Fruit fly (Drosophila melanogaster) whole organism, embryonic: ENCODE measurements around the gene mts.

Experiments
- CG1024 ChIP-seq: fragments of 200-800 bp; sonication (Bioruptor generic); IDR thresholded peaks from 2 replicates; pipeline ENCODE4 v1.3.6; 2022; ENCODE audit warnings: missing biosample characterization, missing genetic modification characterization
- CG10274 ChIP-seq: fragments of 200-800 bp; sonication (Bioruptor generic); optimal IDR thresholded peaks from 3 replicates; lab custom pipeline; 2017; ENCODE audit warnings: missing biosample characterization, mild to moderate bottlenecking, missing genetic modification characterization
- CG11696 ChIP-seq: fragments of 200-800 bp; sonication (Bioruptor generic); IDR thresholded peaks from 2 replicates; pipeline ENCODE4 v1.3.6; 2022; ENCODE audit warnings: missing biosample characterization, missing genetic modification characterization
- CG12659 ChIP-seq: fragments of 200-800 bp; sonication (Bioruptor generic); optimal IDR thresholded peaks from 3 replicates; lab custom pipeline; 2017; ENCODE audit warnings: mild to moderate bottlenecking, missing biosample characterization, missing genetic modification reagents, missing genetic modification characterization
- CG13894 ChIP-seq: fragments of 200-800 bp; sonication (Bioruptor generic); optimal IDR thresholded peaks from 3 replicates; lab custom pipeline; 2018; ENCODE audit warnings: missing biosample characterization, mild to moderate bottlenecking, missing genetic modification characterization, moderate library complexity
- CG15011 ChIP-seq: fragments of 200-800 bp; sonication (Bioruptor generic); optimal IDR thresholded peaks from 3 replicates; lab custom pipeline; 2018; ENCODE audit warnings: missing biosample characterization, mild to moderate bottlenecking, missing genetic modification characterization
- CG15073 ChIP-seq: fragments of 200-800 bp; sonication (Bioruptor generic); optimal IDR thresholded peaks from 2 replicates; lab custom pipeline; 2016; ENCODE audit warnings: missing biosample characterization, missing genetic modification characterization
- CG17359 ChIP-seq: fragments of 200-800 bp; sonication (Bioruptor generic); optimal IDR thresholded peaks from 3 replicates; lab custom pipeline; 2018; ENCODE audit warnings: missing biosample characterization, mild to moderate bottlenecking, missing genetic modification characterization, moderate library complexity
- CG17385 ChIP-seq: fragments of 200-800 bp; sonication (Bioruptor generic); optimal IDR thresholded peaks from 3 replicates; lab custom pipeline; 2018; ENCODE audit warnings: missing biosample characterization, mild to moderate bottlenecking, missing genetic modification characterization
- CG2678 ChIP-seq: fragments of 200-800 bp; sonication (Bioruptor generic); optimal IDR thresholded peaks from 3 replicates; lab custom pipeline; 2019; ENCODE audit warnings: missing biosample characterization, mild to moderate bottlenecking, missing genetic modification characterization, moderate library complexity
- CG30020 ChIP-seq: fragments of 200-800 bp; optimal IDR thresholded peaks from 2 replicates; lab custom pipeline; 2019; ENCODE audit warnings: missing biosample characterization, mild to moderate bottlenecking, missing genetic modification characterization, moderate library complexity
- CG3281 ChIP-seq: fragments of 200-800 bp; sonication (Bioruptor generic); optimal IDR thresholded peaks from 3 replicates; lab custom pipeline; 2017; ENCODE audit warnings: missing biosample characterization, mild to moderate bottlenecking, missing genetic modification characterization
- CG3995 ChIP-seq: fragments of 200-800 bp; sonication (Bioruptor generic); optimal IDR thresholded peaks from 3 replicates; lab custom pipeline; 2016; ENCODE audit warnings: missing biosample characterization, missing genetic modification characterization
- CG4707 ChIP-seq: fragments of 200-800 bp; sonication (Bioruptor generic); optimal IDR thresholded peaks from 2 replicates; lab custom pipeline; 2018; ENCODE audit warnings: missing biosample characterization, mild to moderate bottlenecking, missing genetic modification characterization, moderate library complexity
- CG5953 ChIP-seq: fragments of 200-800 bp; sonication (Bioruptor generic); IDR thresholded peaks from 2 replicates; pipeline ENCODE4 v1.3.6; 2022; ENCODE audit warnings: missing biosample characterization, missing genetic modification characterization
- CG6272 ChIP-seq: fragments of 200-800 bp; sonication (Bioruptor generic); IDR thresholded peaks from 2 replicates; pipeline ENCODE4 v1.3.6; 2022; ENCODE audit warnings: missing biosample characterization, missing genetic modification characterization
- CG6791 ChIP-seq: fragments of 200-800 bp; sonication (Bioruptor generic); IDR thresholded peaks from 3 replicates; pipeline ENCODE4 v1.3.6; 2022; ENCODE audit warnings: missing biosample characterization, missing genetic modification characterization; ENCODE audit not compliant: partially characterized antibody
- CG7357 ChIP-seq: fragments of 200-800 bp; sonication (Bioruptor generic); IDR thresholded peaks from 3 replicates; pipeline ENCODE4 v1.3.6; 2022; ENCODE audit warnings: missing biosample characterization, missing genetic modification characterization
- CG7987 ChIP-seq: fragments of 200-800 bp; sonication (Bioruptor generic); optimal IDR thresholded peaks from 2 replicates; lab custom pipeline; 2018; ENCODE audit warnings: missing biosample characterization, mild to moderate bottlenecking, missing genetic modification characterization, moderate library complexity
- CG8478 ChIP-seq: fragments of >200 bp; optimal IDR thresholded peaks from 2 replicates; lab custom pipeline; 2018
- CG9817 ChIP-seq: fragments of 200-800 bp; sonication (Bioruptor generic); optimal IDR thresholded peaks from 2 replicates; lab custom pipeline; 2018; ENCODE audit warnings: missing biosample characterization, mild to moderate bottlenecking, missing genetic modification characterization, moderate library complexity
- Chrac-16 ChIP-seq: fragments of 200-800 bp; sonication (Bioruptor generic); optimal IDR thresholded peaks from 3 replicates; lab custom pipeline; 2016; ENCODE audit warnings: missing biosample characterization, missing genetic modification characterization
- HLH3B ChIP-seq: fragments of 200-800 bp; sonication (Bioruptor generic); IDR thresholded peaks from 2 replicates; pipeline ENCODE4 v1.3.6; 2022; ENCODE audit warnings: missing biosample characterization, missing genetic modification characterization
- HmgD ChIP-seq: fragments of 200-800 bp; sonication (Bioruptor generic); optimal IDR thresholded peaks from 3 replicates; lab custom pipeline; 2016; ENCODE audit warnings: missing biosample characterization, missing genetic modification characterization
- Kr ChIP-seq: fragments of 200-800 bp; sonication (Bioruptor generic); optimal IDR thresholded peaks from 2 replicates; lab custom pipeline; 2017; ENCODE audit warnings: missing biosample characterization, mild to moderate bottlenecking, missing genetic modification characterization
- Rfx ChIP-seq: fragments of 200-800 bp; sonication (Bioruptor generic); IDR thresholded peaks from 2 replicates; pipeline ENCODE4 v1.3.6; 2022; ENCODE audit warnings: missing biosample characterization, missing genetic modification characterization
- Six4 ChIP-seq: fragments of 200-800 bp; sonication (Bioruptor generic); optimal IDR thresholded peaks from 2 replicates; lab custom pipeline; 2016; ENCODE audit warnings: missing biosample characterization, missing genetic modification characterization
- TFAM ChIP-seq: fragments of 200-800 bp; sonication (Bioruptor generic); optimal IDR thresholded peaks from 2 replicates; lab custom pipeline; 2017; ENCODE audit warnings: missing biosample characterization, missing genetic modification characterization, inconsistent platforms
- Taf1 ChIP-seq: fragments of 200-800 bp; sonication (Bioruptor generic); IDR thresholded peaks from 2 replicates; pipeline ENCODE4 v1.3.6; 2022; ENCODE audit warnings: missing biosample characterization, missing genetic modification characterization
- az2 ChIP-seq: fragments of 200-800 bp; sonication (Bioruptor generic); optimal IDR thresholded peaks from 3 replicates; lab custom pipeline; 2016; ENCODE audit warnings: missing biosample characterization, missing genetic modification characterization
- cg ChIP-seq: fragments of 200-800 bp; sonication (Bioruptor generic); optimal IDR thresholded peaks from 3 replicates; lab custom pipeline; 2019; ENCODE audit warnings: missing biosample characterization, mild to moderate bottlenecking, missing genetic modification characterization, moderate library complexity
- crol ChIP-seq: fragments of 200-800 bp; sonication (Bioruptor generic); IDR thresholded peaks from 2 replicates; pipeline ENCODE4 v1.3.6; 2022; ENCODE audit warnings: missing biosample characterization, missing genetic modification characterization
- cwo ChIP-seq: fragments of 200-800 bp; sonication (Bioruptor generic); optimal IDR thresholded peaks from 3 replicates; lab custom pipeline; 2017; ENCODE audit warnings: missing biosample characterization, missing genetic modification characterization, mild to moderate bottlenecking, moderate library complexity, missing genetic modification reagents
- fd64A ChIP-seq: fragments of 200-800 bp; sonication (Bioruptor generic); optimal IDR thresholded peaks from 3 replicates; lab custom pipeline; 2018; ENCODE audit warnings: missing biosample characterization, mild to moderate bottlenecking, missing genetic modification characterization
- gem ChIP-seq: fragments of 200-800 bp; sonication (Bioruptor generic); optimal IDR thresholded peaks from 2 replicates; lab custom pipeline; 2019; ENCODE audit warnings: missing biosample characterization, mild to moderate bottlenecking, missing genetic modification characterization, moderate library complexity
- kay ChIP-seq: fragments of 200-800 bp; sonication (Bioruptor generic); optimal IDR thresholded peaks from 2 replicates; lab custom pipeline; 2016; ENCODE audit warnings: missing biosample characterization, missing genetic modification characterization
- lmd ChIP-seq: fragments of 200-800 bp; sonication (Bioruptor generic); IDR thresholded peaks from 2 replicates; pipeline ENCODE4 v1.3.6; 2022; ENCODE audit warnings: missing biosample characterization, missing genetic modification characterization
- lola ChIP-seq, 3 experiments: fragments of >200 bp in 2 of 3; fragments of 200-800 bp in 1 of 3; sonication (Bioruptor generic) in 1 of 3; optimal IDR thresholded peaks; 2 replicates each; lab custom pipeline; 2017 to 2019; ENCODE audit warnings: missing biosample characterization in 3 of 3, missing genetic modification characterization in 3 of 3, mild to moderate bottlenecking in 1 of 3, moderate library complexity in 1 of 3
- mld ChIP-seq: fragments of 200-800 bp; sonication (Bioruptor generic); IDR thresholded peaks from 3 replicates; pipeline ENCODE4 v1.3.6; 2022; ENCODE audit warnings: missing biosample characterization, missing genetic modification characterization; ENCODE audit not compliant: partially characterized antibody
- nmo ChIP-seq: fragments of 200-800 bp; sonication (Bioruptor generic); optimal IDR thresholded peaks from 2 replicates; lab custom pipeline; 2018; ENCODE audit warnings: missing biosample characterization, mild to moderate bottlenecking, missing genetic modification characterization, moderate library complexity
- nom ChIP-seq: fragments of 200-800 bp; sonication (Bioruptor generic); optimal IDR thresholded peaks from 2 replicates; lab custom pipeline; 2017; ENCODE audit warnings: missing biosample characterization, missing genetic modification characterization, mild to moderate bottlenecking, moderate library complexity, missing genetic modification reagents
- odd ChIP-seq: fragments of 200-800 bp; sonication (Bioruptor generic); optimal IDR thresholded peaks from 2 replicates; lab custom pipeline; 2017; ENCODE audit warnings: missing biosample characterization, mild to moderate bottlenecking, missing genetic modification characterization
- onecut ChIP-seq: fragments of 200-800 bp; sonication (Bioruptor generic); IDR thresholded peaks from 2 replicates; pipeline ENCODE4 v1.3.6; 2022; ENCODE audit warnings: missing biosample characterization, missing genetic modification characterization
- pzg ChIP-seq: fragments of 200-800 bp; sonication (Bioruptor generic); optimal IDR thresholded peaks from 3 replicates; lab custom pipeline; 2018; ENCODE audit warnings: missing biosample characterization, mild to moderate bottlenecking, missing genetic modification characterization, moderate library complexity
- sd ChIP-seq: fragments of 200-800 bp; sonication (Bioruptor generic); optimal IDR thresholded peaks from 3 replicates; lab custom pipeline; 2018; ENCODE audit warnings: missing biosample characterization, mild to moderate bottlenecking, missing genetic modification characterization, moderate library complexity
- sisA ChIP-seq: fragments of 200-800 bp; sonication (Bioruptor generic); IDR thresholded peaks from 2 replicates; pipeline ENCODE4 v1.3.6; 2022; ENCODE audit warnings: missing biosample characterization, missing genetic modification characterization
- slbo ChIP-seq: fragments of 200-800 bp; sonication (Bioruptor generic); IDR thresholded peaks from 2 replicates; pipeline ENCODE4 v1.3.6; 2022; ENCODE audit warnings: missing biosample characterization, missing genetic modification characterization
- slp2 ChIP-seq: fragments of 200-800 bp; sonication (Bioruptor generic); optimal IDR thresholded peaks from 2 replicates; lab custom pipeline; 2016; ENCODE audit warnings: missing biosample characterization, missing genetic modification characterization
- trem ChIP-seq: fragments of 200-800 bp; optimal IDR thresholded peaks from 3 replicates; lab custom pipeline; 2019; ENCODE audit warnings: missing biosample characterization, mild to moderate bottlenecking, missing genetic modification characterization, moderate library complexity
- vnd ChIP-seq: fragments of 200-800 bp; sonication (Bioruptor generic); IDR thresholded peaks from 3 replicates; pipeline ENCODE4 v1.3.6; 2022; ENCODE audit warnings: missing biosample characterization, missing genetic modification characterization; ENCODE audit not compliant: partially characterized antibody
- wor ChIP-seq: fragments of 200-800 bp; sonication (Bioruptor generic); IDR thresholded peaks from 2 replicates; pipeline ENCODE4 v1.3.6; 2022; ENCODE audit warnings: missing biosample characterization, missing genetic modification characterization
- zfh2 ChIP-seq: fragments of 200-800 bp; sonication (Bioruptor generic); optimal IDR thresholded peaks from 2 replicates; lab custom pipeline; 2016; ENCODE audit warnings: missing biosample characterization, missing genetic modification characterization

mts gene

DNA sequence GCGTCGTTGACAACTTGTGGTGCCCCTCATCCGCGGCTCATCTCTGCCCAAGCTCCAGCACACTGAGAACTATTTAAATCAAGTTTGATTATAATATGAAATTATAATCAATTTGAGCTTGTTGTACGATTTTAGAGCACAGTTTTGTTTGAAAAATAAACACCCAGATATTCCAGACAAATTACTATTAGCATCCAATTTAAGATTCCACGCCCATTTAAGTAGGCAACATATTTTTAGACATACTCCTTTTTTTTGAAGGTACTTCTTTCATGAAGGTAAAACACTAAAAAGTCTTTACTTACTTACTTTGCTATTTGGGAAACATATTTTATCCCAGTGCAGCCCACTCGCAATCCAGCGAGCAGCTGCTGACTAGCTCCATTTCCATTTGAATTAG is 10.6 kb downstream of the mts start (continued):
- TF ChIP-seq vnd (GFP tag; lab: Robert Waterston, UW) (no peak), mld (GFP tag; lab: Robert Waterston, UW) (no peak), lmd (GFP tag; lab: Robert Waterston, UW) (peak; percentile 34; the same call in 1 of the 2 replicates), crol (GFP tag; lab: Robert Waterston, UW) (no peak), CG9817 (no peak), fd64A (no peak), az2 (GFP tag; lab: Kevin White, UChicago) (no peak), CG10274 (GFP tag; lab: Kevin White, UChicago) (no peak), CG5953 (GFP tag; lab: Robert Waterston, UW) (no peak), CG15011 (GFP tag; lab: Kevin White, UChicago) (no peak), trem (tag; lab: Kevin White, UChicago) (no peak), CG3995 (GFP tag; lab: Kevin White, UChicago) (no peak), CG12659 (GFP tag; lab: Kevin White, UChicago) (peak; percentile 15), CG7987 (GFP tag; lab: Kevin White, UChicago) (no peak), Rfx (GFP tag; lab: Robert Waterston, UW) (no peak), lola (GFP tag; optimal IDR thresholded peaks at IDR 0.05; lab: Kevin White, UChicago) (no peak), CG13894 (tag; lab: Kevin White, UChicago) (no peak), pzg (no peak), CG17385 (GFP tag; lab: Kevin White, UChicago) (peak; percentile 9), CG6272 (GFP tag; lab: Robert Waterston, UW) (no peak), CG7357 (no peak), onecut (no peak), cg (GFP tag; lab: Kevin White, UChicago) (no peak), CG17359 (tag; lab: Kevin White, UChicago) (no peak), CG11696 (no peak), Kr (GFP tag; lab: Kevin White, UChicago) (no peak), gem (tag; lab: Kevin White, UChicago) (peak; percentile 37), CG15073 (GFP tag; lab: Kevin White, UChicago) (no peak), zfh2 (GFP tag; lab: Kevin White, UChicago) (no peak), CG8478 (no peak), CG30020 (tag; lab: Kevin White, UChicago) (no peak), nom (GFP tag; lab: Kevin White, UChicago) (no peak), nmo (GFP tag; lab: Kevin White, UChicago) (no peak), wor (no peak), Chrac-16 (GFP tag; lab: Kevin White, UChicago) (no peak), HLH3B (no peak), sisA (0 out of 2 replicates have a peak, but pooled peaks have one; percentile 25), CG1024 (no peak), slbo (GFP tag; lab: Robert Waterston, UW) (0 out of 2 replicates have a peak, but pooled peaks have one; percentile 35), odd (GFP tag; lab: Kevin White, UChicago) (no peak), Six4 (no peak), CG4707 (GFP tag; lab: Kevin White, UChicago) (no peak), CG2678 (tag; lab: Kevin White, UChicago) (peak; percentile 50), TFAM (GFP tag; lab: Kevin White, UChicago) (no peak), CG3281 (GFP tag; lab: Kevin White, UChicago) (peak; percentile 8), slp2 (no peak), CG6791 (GFP tag; lab: Robert Waterston, UW) (no peak), sd (no peak), HmgD (no peak), cwo (GFP tag; lab: Kevin White, UChicago) (peak; percentile 30), Taf1 (GFP tag; lab: Robert Waterston, UW) (no peak), kay (GFP tag; lab: Kevin White, UChicago) (no peak)
